Worm (Caenorhabditis elegans) whole organism, L3 larva: Measurements from ENCODE around the gene F39H12.1.

Experiments
- R02D3.7 ChIP-seq: fragments of 150-350 bp; optimal IDR thresholded peaks from 2 replicates; lab custom pipeline; 2014; ENCODE audit warnings: missing biosample characterization, missing genetic modification characterization
- ZK546.5 ChIP-seq: sonication (generic microtip); optimal IDR thresholded peaks from 2 replicates; lab custom pipeline; 2017; ENCODE audit warnings: missing biosample characterization, missing genetic modification characterization
- aly-2 ChIP-seq: fragments of 150-350 bp; optimal IDR thresholded peaks from 2 replicates; lab custom pipeline; 2014; ENCODE audit warnings: missing biosample characterization, missing genetic modification characterization
- ama-1 ChIP-seq: fragments of 150-350 bp; optimal IDR thresholded peaks from 2 replicates; lab custom pipeline; 2018
- ceh-16 ChIP-seq: sonication (generic microtip); optimal IDR thresholded peaks from 2 replicates; lab custom pipeline; 2017; ENCODE audit warnings: missing biosample characterization, missing genetic modification characterization
- ceh-82 ChIP-seq: fragments of 150-350 bp; optimal IDR thresholded peaks from 2 replicates; lab custom pipeline; 2014; ENCODE audit warnings: missing biosample characterization, missing genetic modification characterization
- ceh-9 ChIP-seq: sonication (generic microtip); optimal IDR thresholded peaks from 2 replicates; lab custom pipeline; 2018; ENCODE audit warnings: missing biosample characterization, missing genetic modification characterization
- daf-12 ChIP-seq: fragments of 150-350 bp; optimal IDR thresholded peaks from 2 replicates; lab custom pipeline; 2014; ENCODE audit warnings: missing biosample characterization, missing genetic modification reagents, missing genetic modification characterization
- egl-27 ChIP-seq: sonication (generic microtip); optimal IDR thresholded peaks from 4 replicates; lab custom pipeline; 2017; ENCODE audit warnings: missing biosample characterization, missing genetic modification reagents, missing genetic modification characterization
- elt-2 ChIP-seq: sonication (generic microtip); optimal IDR thresholded peaks from 2 replicates; lab custom pipeline; 2016; ENCODE audit warnings: missing genetic modification reagents, mild to moderate bottlenecking, missing genetic modification characterization, missing compliant biosample characterization
- elt-3 ChIP-seq, 3 experiments: fragments of 150-350 bp in 1 of 3; sonication (generic microtip) in 2 of 3; optimal IDR thresholded peaks; 2 replicates in 2 of 3; 4 replicates in 1 of 3; lab custom pipeline; 2014 to 2017; ENCODE audit warnings: missing biosample characterization in 3 of 3, missing genetic modification characterization in 3 of 3
- eor-1 ChIP-seq, 2 experiments: fragments of 150-350 bp; optimal IDR thresholded peaks; 2 replicates each; lab custom pipeline; 2014 to 2018; ENCODE audit warnings: missing biosample characterization in 2 of 2, missing genetic modification characterization in 2 of 2
- fkh-2 ChIP-seq: fragments of 150-350 bp; optimal IDR thresholded peaks from 2 replicates; lab custom pipeline; 2014; ENCODE audit warnings: missing biosample characterization, missing genetic modification reagents, missing genetic modification characterization
- fos-1 ChIP-seq: fragments of 150-350 bp; optimal IDR thresholded peaks from 2 replicates; lab custom pipeline; 2014; ENCODE audit warnings: missing biosample characterization, missing genetic modification characterization
- hmg-11 ChIP-seq: sonication (generic microtip); optimal IDR thresholded peaks from 2 replicates; lab custom pipeline; 2016; ENCODE audit warnings: missing genetic modification characterization, missing compliant biosample characterization
- jun-1 ChIP-seq: fragments of 150-350 bp; optimal IDR thresholded peaks from 2 replicates; lab custom pipeline; 2014; ENCODE audit warnings: missing biosample characterization, missing genetic modification reagents, missing genetic modification characterization
- lin-15B ChIP-seq: fragments of 150-350 bp; optimal IDR thresholded peaks from 2 replicates; lab custom pipeline; 2014; ENCODE audit warnings: missing biosample characterization, missing genetic modification characterization
- lin-39 ChIP-seq: fragments of 150-350 bp; optimal IDR thresholded peaks from 2 replicates; lab custom pipeline; 2018; ENCODE audit warnings: missing biosample characterization, missing genetic modification reagents, missing genetic modification characterization
- lsy-12 ChIP-seq: sonication (generic microtip); optimal IDR thresholded peaks from 2 replicates; lab custom pipeline; 2016; ENCODE audit warnings: mild to moderate bottlenecking, missing genetic modification characterization, missing compliant biosample characterization
- mdl-1 ChIP-seq: fragments of 150-350 bp; optimal IDR thresholded peaks from 2 replicates; lab custom pipeline; 2014; ENCODE audit warnings: missing biosample characterization, missing genetic modification characterization
- mml-1 ChIP-seq: fragments of 150-350 bp; sonication (generic microtip); optimal IDR thresholded peaks from 3 replicates; lab custom pipeline; 2014; ENCODE audit warnings: missing biosample characterization, missing genetic modification characterization
- nfya-1 ChIP-seq: sonication (generic microtip); optimal IDR thresholded peaks from 2 replicates; lab custom pipeline; 2017; ENCODE audit warnings: missing genetic modification characterization, mild to moderate bottlenecking, missing compliant biosample characterization, antibody characterized with exemption, moderate library complexity; ENCODE audit not compliant: insufficient read depth
- nhr-11 ChIP-seq: fragments of 150-350 bp; optimal IDR thresholded peaks from 2 replicates; lab custom pipeline; 2014; ENCODE audit warnings: missing biosample characterization, missing genetic modification characterization
- nhr-12 ChIP-seq: fragments of 150-350 bp; optimal IDR thresholded peaks from 2 replicates; lab custom pipeline; 2014; ENCODE audit warnings: missing biosample characterization, missing genetic modification characterization
- nhr-23 ChIP-seq: fragments of 150-350 bp; optimal IDR thresholded peaks from 2 replicates; lab custom pipeline; 2014; ENCODE audit warnings: missing biosample characterization, missing genetic modification reagents, missing genetic modification characterization
- nhr-237 ChIP-seq: fragments of 150-350 bp; optimal IDR thresholded peaks from 2 replicates; lab custom pipeline; 2014; ENCODE audit warnings: missing biosample characterization, missing genetic modification characterization
- nhr-25 ChIP-seq: sonication (generic microtip); optimal IDR thresholded peaks from 2 replicates; lab custom pipeline; 2017; ENCODE audit warnings: missing biosample characterization, missing genetic modification characterization
- nhr-28 ChIP-seq: fragments of 150-350 bp; optimal IDR thresholded peaks from 2 replicates; lab custom pipeline; 2014; ENCODE audit warnings: missing biosample characterization, missing genetic modification characterization
- nhr-43 ChIP-seq: sonication (generic microtip); optimal IDR thresholded peaks from 2 replicates; lab custom pipeline; 2016; ENCODE audit warnings: mild to moderate bottlenecking, missing genetic modification characterization, missing compliant biosample characterization; ENCODE audit not compliant: poor library complexity, severe bottlenecking
- nhr-67 ChIP-seq: fragments of 150-350 bp; optimal IDR thresholded peaks from 2 replicates; lab custom pipeline; 2014; ENCODE audit warnings: missing biosample characterization, missing genetic modification characterization
- nhr-76 ChIP-seq: fragments of 150-350 bp; sonication (generic microtip); optimal IDR thresholded peaks from 5 replicates; lab custom pipeline; 2014; ENCODE audit warnings: missing biosample characterization, missing genetic modification characterization
- nhr-77 ChIP-seq: fragments of 150-350 bp; optimal IDR thresholded peaks from 2 replicates; lab custom pipeline; 2014; ENCODE audit warnings: missing biosample characterization, missing genetic modification characterization
- pha-4 ChIP-seq: fragments of 150-350 bp; optimal IDR thresholded peaks from 2 replicates; lab custom pipeline; 2014; ENCODE audit warnings: missing biosample characterization, missing genetic modification reagents, missing genetic modification characterization
- pqm-1 ChIP-seq: fragments of 150-350 bp; optimal IDR thresholded peaks from 2 replicates; lab custom pipeline; 2017; ENCODE audit warnings: missing biosample characterization, missing genetic modification characterization, inconsistent platforms
- sea-2 ChIP-seq: fragments of 150-350 bp; sonication (generic microtip); optimal IDR thresholded peaks from 4 replicates; lab custom pipeline; 2014; ENCODE audit warnings: missing biosample characterization, missing genetic modification reagents, missing genetic modification characterization
- skn-1 ChIP-seq: fragments of 150-350 bp; optimal IDR thresholded peaks from 2 replicates; lab custom pipeline; 2014; ENCODE audit warnings: missing biosample characterization, missing genetic modification characterization
- snpc-4 ChIP-seq: fragments of 150-350 bp; optimal IDR thresholded peaks from 2 replicates; lab custom pipeline; 2014; ENCODE audit warnings: missing biosample characterization, missing genetic modification characterization
- unc-39 ChIP-seq: sonication (generic microtip); optimal IDR thresholded peaks from 4 replicates; lab custom pipeline; 2017; ENCODE audit warnings: missing biosample characterization, missing genetic modification characterization
- unc-62 ChIP-seq: fragments of 150-350 bp; sonication (generic microtip); optimal IDR thresholded peaks from 4 replicates; lab custom pipeline; 2014; ENCODE audit warnings: missing biosample characterization, missing genetic modification reagents, missing genetic modification characterization
- ztf-11 ChIP-seq: fragments of 150-350 bp; optimal IDR thresholded peaks from 2 replicates; lab custom pipeline; 2014; ENCODE audit warnings: missing biosample characterization, missing genetic modification characterization
- ztf-4 ChIP-seq: fragments of 150-350 bp; optimal IDR thresholded peaks from 2 replicates; lab custom pipeline; 2014; ENCODE audit warnings: missing biosample characterization, missing genetic modification characterization

The F39H12.1 gene

ce11 chrX:789848-790247 is 44.7 kb upstream of the F39H12.1 start:
- no peak for TF ChIP-seq snpc-4 (tag; lab: Kevin White, UChicago)
- no peak for TF ChIP-seq fos-1 (tag; lab: Kevin White, UChicago)
- TF ChIP-seq nfya-1 (tag; lab: Kevin White, UChicago): no peak
- no peak for TF ChIP-seq nhr-23 (tag; lab: Kevin White, UChicago)
- no peak for TF ChIP-seq nhr-77 (tag; lab: Kevin White, UChicago)
- no peak for TF ChIP-seq sea-2 (GFP tag; lab: Kevin White, UChicago)
- no peak for TF ChIP-seq nhr-237 (tag; lab: Kevin White, UChicago)
- no peak for TF ChIP-seq ztf-4 (tag; lab: Kevin White, UChicago)
- TF ChIP-seq pha-4 (tag; lab: Kevin White, UChicago): no peak
- TF ChIP-seq R02D3.7: no peak
- no peak for TF ChIP-seq elt-2 (tag; lab: Kevin White, UChicago)
- no peak for TF ChIP-seq nhr-43 (tag; lab: Kevin White, UChicago)
- no peak for TF ChIP-seq ceh-82 (tag; lab: Kevin White, UChicago)

DNA sequence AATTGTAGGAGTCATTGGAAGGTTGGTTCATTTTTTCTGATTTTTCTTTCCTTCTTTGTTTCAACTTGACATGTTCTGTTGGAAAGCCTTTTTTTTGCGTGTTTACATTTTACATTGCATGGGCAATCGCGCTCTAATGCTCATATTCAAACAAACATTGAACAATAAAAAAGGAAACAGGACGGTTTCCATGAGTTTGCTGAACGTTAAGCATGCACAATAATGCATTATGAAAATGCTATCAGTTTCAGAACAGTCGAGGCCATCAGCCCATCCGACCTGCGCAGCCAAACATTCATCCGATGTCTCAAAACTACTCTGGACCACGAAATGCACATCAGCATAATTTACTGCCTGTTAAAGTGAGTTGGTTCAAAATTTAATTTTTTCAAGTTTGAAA is 44.0 kb upstream of the F39H12.1 start:
- TF ChIP-seq pha-4 (tag; lab: Kevin White, UChicago) (peak; percentile 30), pqm-1 (tag; lab: Kevin White, UChicago) (no peak)

ce11 chrX:802478-802877 is 32.1 kb upstream of the F39H12.1 start, which contains the start of gene gtr-1:
Gene gtr-1 (plus strand): TSS chrX:802778.
- TF ChIP-seq nhr-67 (no peak), aly-2 (no peak), lin-39 (tag; lab: Kevin White, UChicago) (no peak), nhr-28 (tag; lab: Kevin White, UChicago) (no peak), unc-62 (GFP tag; lab: Kevin White, UChicago) (no peak), eor-1 (tag; optimal IDR thresholded peaks at IDR 0.05; lab: Kevin White, UChicago) (no peak), elt-3 (tag; optimal IDR thresholded peaks at IDR 0.05; lab: Kevin White, UChicago) (no peak), nfya-1 (tag; lab: Kevin White, UChicago) (no peak), ceh-82 (tag; lab: Kevin White, UChicago) (no peak), nhr-23 (tag; lab: Kevin White, UChicago) (no peak), sea-2 (GFP tag; lab: Kevin White, UChicago) (no peak), snpc-4 (tag; lab: Kevin White, UChicago) (no peak), skn-1 (tag; lab: Kevin White, UChicago) (no peak), fkh-2 (tag; lab: Kevin White, UChicago) (no peak), nhr-237 (tag; lab: Kevin White, UChicago) (no peak), ztf-4 (tag; lab: Kevin White, UChicago) (no peak), ZK546.5 (no peak)

DNA sequence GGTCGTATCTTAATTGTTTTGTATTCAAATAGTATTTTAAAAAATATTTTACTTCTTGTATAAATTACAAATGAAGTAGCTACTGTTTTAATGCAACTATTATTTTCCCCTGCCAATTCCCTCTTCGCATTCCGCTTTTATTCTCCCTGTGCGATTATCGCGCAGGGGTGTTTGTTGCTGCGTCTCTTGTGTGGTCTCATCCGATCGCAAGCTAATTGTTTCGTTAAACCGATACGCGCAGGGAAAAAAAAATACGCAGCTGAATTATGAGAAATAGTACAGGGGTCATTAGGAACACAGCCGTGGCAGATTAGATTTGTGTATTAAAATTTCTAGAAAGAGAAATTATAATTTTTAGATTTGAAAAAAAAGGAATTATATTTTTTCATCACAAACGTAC is 28.1 kb upstream of the F39H12.1 start:
- peak; percentile 50 for TF ChIP-seq unc-39 (tag; lab: Kevin White, UChicago)
- peak; percentile 96 for TF ChIP-seq lsy-12 (tag; lab: Kevin White, UChicago)
- peak; percentile 95 for TF ChIP-seq aly-2
- TF ChIP-seq ceh-9 (tag; lab: Kevin White, UChicago): peak; percentile 61
- peak; percentile 88 for TF ChIP-seq ztf-4 (tag; lab: Kevin White, UChicago)
- no peak for TF ChIP-seq mml-1 (tag; lab: Kevin White, UChicago)
- TF ChIP-seq hmg-11 (tag; lab: Kevin White, UChicago): peak; percentile 100
- peak; percentile 99 for TF ChIP-seq ceh-82 (tag; lab: Kevin White, UChicago)
- TF ChIP-seq R02D3.7: peak; percentile 92
- TF ChIP-seq eor-1 (tag; optimal IDR thresholded peaks at IDR 0.05; lab: Kevin White, UChicago): peak in 1 of 2 experiments; percentile 78
- no peak for TF ChIP-seq sea-2 (GFP tag; lab: Kevin White, UChicago)
- TF ChIP-seq skn-1 (tag; lab: Kevin White, UChicago): peak; percentile 97
- peak; percentile 66 for TF ChIP-seq ztf-11
- TF ChIP-seq nhr-67: peak; percentile 70
- peak; percentile 99 for TF ChIP-seq nhr-43 (tag; lab: Kevin White, UChicago)
- TF ChIP-seq elt-2 (tag; lab: Kevin White, UChicago): peak; percentile 88
- peak; percentile 97 for TF ChIP-seq nhr-25 (tag; lab: Kevin White, UChicago)
- TF ChIP-seq fos-1 (tag; lab: Kevin White, UChicago): peak; percentile 97
- TF ChIP-seq egl-27: peak; percentile 94
- TF ChIP-seq nhr-28 (tag; lab: Kevin White, UChicago): peak; percentile 96
- peak; percentile 98 for TF ChIP-seq nhr-77 (tag; lab: Kevin White, UChicago)
- peak; percentile 97 for TF ChIP-seq pha-4 (tag; lab: Kevin White, UChicago)
- TF ChIP-seq pqm-1 (tag; lab: Kevin White, UChicago): peak; percentile 89
- peak; percentile 99 for TF ChIP-seq jun-1 (tag; lab: Kevin White, UChicago)
- TF ChIP-seq fkh-2 (tag; lab: Kevin White, UChicago): peak; percentile 93
- peak; percentile 99 for TF ChIP-seq nhr-23 (tag; lab: Kevin White, UChicago)
- TF ChIP-seq daf-12 (tag; lab: Kevin White, UChicago): peak; percentile 84
- TF ChIP-seq ZK546.5: peak; percentile 61
- peak; percentile 99 for TF ChIP-seq lin-39 (tag; lab: Kevin White, UChicago)
- TF ChIP-seq nhr-76 (tag; lab: Kevin White, UChicago): peak; percentile 93
- peak; percentile 80 for TF ChIP-seq mdl-1 (tag; lab: Kevin White, UChicago)
- peak; percentile 91 for TF ChIP-seq unc-62 (GFP tag; lab: Kevin White, UChicago)
- peak; percentile 66 for TF ChIP-seq lin-15B (tag; lab: Kevin White, UChicago)
- TF ChIP-seq ama-1 (lab: Kevin White, UChicago): peak; percentile 56
- peak; percentile 96 for TF ChIP-seq nhr-11
- TF ChIP-seq nhr-12 (tag; lab: Kevin White, UChicago): peak; percentile 23
- TF ChIP-seq ceh-16 (tag; lab: Kevin White, UChicago): peak; percentile 77
- peak; percentile 85 to 96 (median 87) for TF ChIP-seq elt-3 (tag; optimal IDR thresholded peaks at IDR 0.05; lab: Kevin White, UChicago)
- TF ChIP-seq nhr-237 (tag; lab: Kevin White, UChicago): peak; percentile 70
- peak; percentile 95 for TF ChIP-seq snpc-4 (tag; lab: Kevin White, UChicago)
